Worm (Caenorhabditis elegans) whole organism, early embryonic: ENCODE data around the gene C03B1.3.

ENCODE experiments used
- B0310.2 ChIP-seq: sonication (generic microtip); optimal IDR thresholded peaks from 2 replicates; lab custom pipeline; 2016; ENCODE audit warnings: mild to moderate bottlenecking, missing genetic modification characterization, missing compliant biosample characterization
- F13C5.2 ChIP-seq: sonication (generic microtip); optimal IDR thresholded peaks from 2 replicates; lab custom pipeline; 2017; ENCODE audit warnings: mild to moderate bottlenecking, missing genetic modification characterization, inconsistent platforms, missing compliant biosample characterization
- aly-1 ChIP-seq: sonication (generic microtip); optimal IDR thresholded peaks from 2 replicates; lab custom pipeline; 2016; ENCODE audit warnings: missing genetic modification characterization, missing compliant biosample characterization
- ama-1 ChIP-seq: fragments of 150-350 bp; optimal IDR thresholded peaks from 2 replicates; lab custom pipeline; 2014
- ceh-13 ChIP-seq: fragments of 200-800 bp; sonication (Bioruptor generic); optimal IDR thresholded peaks from 2 replicates; lab custom pipeline; 2018; ENCODE audit warnings: mild to moderate bottlenecking, missing genetic modification characterization, missing compliant biosample characterization
- ceh-36 ChIP-seq: sonication (generic microtip); optimal IDR thresholded peaks from 2 replicates; lab custom pipeline; 2016; ENCODE audit warnings: missing genetic modification characterization, inconsistent platforms, missing compliant biosample characterization
- ets-7 ChIP-seq: sonication (generic microtip); optimal IDR thresholded peaks from 2 replicates; lab custom pipeline; 2016; ENCODE audit warnings: missing genotype, missing genetic modification characterization, missing compliant biosample characterization
- flt-1 ChIP-seq: fragments of 200-800 bp; sonication (Bioruptor generic); IDR thresholded peaks from 2 replicates; pipeline ENCODE4 v1.3.6; 2022; ENCODE audit warnings: missing genetic modification characterization, missing compliant biosample characterization
- hmbx-1 ChIP-seq: sonication (generic microtip); optimal IDR thresholded peaks from 2 replicates; lab custom pipeline; 2016; ENCODE audit warnings: mild to moderate bottlenecking, missing genetic modification characterization, missing compliant biosample characterization
- hmg-4 ChIP-seq: fragments of 200-800 bp; sonication (Bioruptor generic); optimal IDR thresholded peaks from 2 replicates; lab custom pipeline; 2018; ENCODE audit warnings: mild to moderate bottlenecking, missing genetic modification characterization, missing compliant biosample characterization
- hnd-1 ChIP-seq: sonication (generic microtip); optimal IDR thresholded peaks from 2 replicates; lab custom pipeline; 2016; ENCODE audit warnings: missing genetic modification characterization, missing compliant biosample characterization
- scrt-1 ChIP-seq: fragments of 200-800 bp; sonication (Bioruptor generic); IDR thresholded peaks from 2 replicates; pipeline ENCODE4 v1.3.6; 2022; ENCODE audit warnings: missing genetic modification characterization, missing compliant biosample characterization
- sea-1 ChIP-seq: fragments of 200-800 bp; sonication (Bioruptor generic); conservative IDR thresholded peaks from 2 replicates; pipeline ENCODE4 v1.3.6; 2022; ENCODE audit warnings: missing genetic modification characterization, missing compliant biosample characterization
- tbx-11 ChIP-seq: fragments of 200-800 bp; sonication (Bioruptor generic); IDR thresholded peaks from 2 replicates; pipeline ENCODE4 v1.3.6; 2022; ENCODE audit warnings: missing genetic modification characterization, missing compliant biosample characterization
- tbx-37 ChIP-seq: fragments of 200-800 bp; sonication (Bioruptor generic); conservative IDR thresholded peaks from 2 replicates; pipeline ENCODE4 v1.3.6; 2022; ENCODE audit warnings: missing genetic modification reagents, missing genetic modification characterization, missing compliant biosample characterization
- tra-4 ChIP-seq: sonication (generic microtip); optimal IDR thresholded peaks from 2 replicates; lab custom pipeline; 2017; ENCODE audit warnings: missing genetic modification characterization, missing compliant biosample characterization

The C03B1.3 gene

DNA sequence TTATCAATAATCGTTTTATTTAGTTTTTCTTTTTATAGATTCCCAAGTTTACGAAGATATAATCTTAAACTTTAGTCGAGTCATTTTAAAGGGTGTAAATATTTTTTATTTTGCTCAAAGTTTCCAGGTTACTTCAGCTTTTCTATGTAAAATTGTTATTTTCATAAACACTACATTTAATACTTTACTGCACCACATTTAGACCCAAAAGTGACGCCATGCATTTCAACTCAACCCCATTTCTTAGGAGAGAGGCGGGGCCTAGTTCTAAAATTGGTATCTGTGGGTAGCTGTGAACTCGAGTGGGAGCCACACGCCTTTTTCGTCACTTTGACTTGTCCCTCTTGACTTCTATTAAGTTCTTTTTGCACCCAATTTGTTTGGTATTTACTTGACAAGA is 46.8 kb downstream of the C03B1.3 start, which contains the start of gene T22E5.1:
Gene T22E5.1 (plus strand): TSS at position 301 of the 400 bp plus-strand sequence.
- no peak for TF ChIP-seq ceh-13 (GFP tag; lab: Kevin White, UChicago)
- TF ChIP-seq flt-1 (GFP tag; lab: Robert Waterston, UW) = no peak
- TF ChIP-seq aly-1 (tag; lab: Kevin White, UChicago) = no peak
- TF ChIP-seq hmg-4 (GFP tag; lab: Kevin White, UChicago) = no peak
- TF ChIP-seq tra-4 (tag; lab: Kevin White, UChicago) = no peak
- no peak for TF ChIP-seq sea-1 (GFP tag; lab: Robert Waterston, UW)
- no peak for TF ChIP-seq tbx-37 (GFP tag; lab: Robert Waterston, UW)
- TF ChIP-seq hmbx-1 (tag; lab: Kevin White, UChicago) = no peak
- no peak for TF ChIP-seq tbx-11
- no peak for TF ChIP-seq ceh-36 (tag; lab: Kevin White, UChicago)
- no peak for TF ChIP-seq F13C5.2 (tag; lab: Kevin White, UChicago)
- TF ChIP-seq ets-7 (tag; lab: Kevin White, UChicago) = no peak
- no peak for TF ChIP-seq hnd-1
- TF ChIP-seq scrt-1 (GFP tag; lab: Robert Waterston, UW) = no peak
- no peak for TF ChIP-seq ama-1 (lab: Kevin White, UChicago)
- no peak for TF ChIP-seq B0310.2

DNA sequence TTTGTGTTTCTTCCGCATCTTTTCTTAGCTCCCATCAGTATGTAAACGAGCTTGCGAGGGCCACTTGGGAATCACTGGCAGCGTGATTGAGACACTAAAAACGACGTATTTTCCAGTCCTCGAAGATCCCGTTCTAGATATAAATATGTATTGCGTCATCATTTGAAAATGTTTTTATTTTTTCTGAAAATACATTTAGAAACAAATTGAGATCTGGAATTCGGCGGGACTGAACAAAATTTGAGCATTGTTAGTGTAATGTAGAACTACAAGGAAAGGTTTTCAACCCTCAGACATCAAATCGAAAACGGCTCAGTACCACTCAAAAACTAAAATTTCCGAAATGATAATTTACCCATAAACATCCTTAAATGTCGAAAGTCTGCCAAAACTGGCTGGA is 47.8 kb downstream of the C03B1.3 start:
- no peak for TF ChIP-seq hmg-4 (GFP tag; lab: Kevin White, UChicago)
- TF ChIP-seq tbx-37 (GFP tag; lab: Robert Waterston, UW) = no peak
- TF ChIP-seq ama-1 (lab: Kevin White, UChicago) = no peak
- TF ChIP-seq ceh-36 (tag; lab: Kevin White, UChicago) = no peak
